Fruit fly (Drosophila melanogaster) whole organism, pupa: Measurements from ENCODE around the gene CG32603.

ENCODE experiments used
- CG10348 ChIP-seq: fragments of 200-800 bp; sonication (Bioruptor generic); IDR thresholded peaks from 2 replicates; pipeline ENCODE4 v1.3.6; 2022; ENCODE audit warnings: missing biosample characterization, missing genetic modification characterization
- CG12605 ChIP-seq: fragments of 200-800 bp; sonication (Bioruptor generic); IDR thresholded peaks from 2 replicates; pipeline ENCODE4 v1.3.6; 2022; ENCODE audit warnings: missing biosample characterization, missing genetic modification characterization
- CG13204 ChIP-seq: fragments of 200-800 bp; sonication (Bioruptor generic); optimal IDR thresholded peaks from 2 replicates; lab custom pipeline; 2018; ENCODE audit warnings: missing biosample characterization, mild to moderate bottlenecking, missing genetic modification characterization, moderate library complexity
- CG14655 ChIP-seq: fragments of 200-800 bp; sonication (Bioruptor generic); optimal IDR thresholded peaks from 3 replicates; lab custom pipeline; 2017; ENCODE audit warnings: mild to moderate bottlenecking, missing biosample characterization, missing genetic modification reagents, missing genetic modification characterization
- CG15710 ChIP-seq: fragments of 200-800 bp; sonication (Bioruptor generic); optimal IDR thresholded peaks from 2 replicates; lab custom pipeline; 2018; ENCODE audit warnings: missing biosample characterization, mild to moderate bottlenecking, missing genetic modification characterization, moderate library complexity
- CG17806 ChIP-seq: fragments of 200-800 bp; sonication (Bioruptor generic); optimal IDR thresholded peaks from 2 replicates; lab custom pipeline; 2018; ENCODE audit warnings: missing biosample characterization, mild to moderate bottlenecking, missing genetic modification characterization, moderate library complexity
- CG32121 ChIP-seq: fragments of 200-800 bp; sonication (Bioruptor generic); IDR thresholded peaks from 2 replicates; pipeline ENCODE4 v1.3.6; 2022; ENCODE audit warnings: missing biosample characterization, missing genetic modification characterization
- CG34367 ChIP-seq: fragments of 200-800 bp; sonication (Bioruptor generic); optimal IDR thresholded peaks from 2 replicates; lab custom pipeline; 2018; ENCODE audit warnings: missing biosample characterization, mild to moderate bottlenecking, missing genetic modification characterization
- CG4496 ChIP-seq: fragments of 200-800 bp; sonication (Bioruptor generic); IDR thresholded peaks from 3 replicates; pipeline ENCODE4 v1.3.6; 2022; ENCODE audit warnings: missing biosample characterization, missing genetic modification characterization
- CG8159 ChIP-seq: fragments of 200-800 bp; sonication (Bioruptor generic); optimal IDR thresholded peaks from 3 replicates; lab custom pipeline; 2018; ENCODE audit warnings: missing biosample characterization, mild to moderate bottlenecking, missing genetic modification characterization, moderate library complexity
- CG8301 ChIP-seq: fragments of 200-800 bp; sonication (Bioruptor generic); optimal IDR thresholded peaks from 2 replicates; lab custom pipeline; 2018; ENCODE audit warnings: missing biosample characterization, mild to moderate bottlenecking, missing genetic modification characterization
- CG9948 ChIP-seq: fragments of 200-800 bp; sonication (Bioruptor generic); optimal IDR thresholded peaks from 2 replicates; lab custom pipeline; 2018; ENCODE audit warnings: missing biosample characterization, mild to moderate bottlenecking, missing genetic modification characterization, moderate library complexity
- D1 ChIP-seq: fragments of 200-800 bp; sonication (Bioruptor generic); optimal IDR thresholded peaks from 2 replicates; lab custom pipeline; 2018; ENCODE audit warnings: missing biosample characterization, mild to moderate bottlenecking, missing genetic modification characterization, moderate library complexity
- EcR ChIP-seq: fragments of 200-800 bp; sonication (Bioruptor generic); optimal IDR thresholded peaks from 3 replicates; lab custom pipeline; 2019; ENCODE audit warnings: missing biosample characterization, missing genetic modification characterization, mild to moderate bottlenecking, moderate library complexity, missing genetic modification reagents
- Ets98B ChIP-seq: fragments of 200-800 bp; sonication (Bioruptor generic); IDR thresholded peaks from 2 replicates; pipeline ENCODE4 v1.3.6; 2022; ENCODE audit warnings: missing biosample characterization, missing genetic modification characterization
- Pif1A ChIP-seq: fragments of 200-800 bp; sonication (Bioruptor generic); optimal IDR thresholded peaks from 3 replicates; lab custom pipeline; 2016; ENCODE audit warnings: missing biosample characterization, missing genetic modification characterization
- Pif1B ChIP-seq: fragments of 200-800 bp; sonication (Bioruptor generic); optimal IDR thresholded peaks from 3 replicates; lab custom pipeline; 2016; ENCODE audit warnings: missing biosample characterization, missing genetic modification characterization
- Snoo ChIP-seq: fragments of 200-800 bp; sonication (Bioruptor generic); optimal IDR thresholded peaks from 3 replicates; lab custom pipeline; 2017; ENCODE audit warnings: missing biosample characterization, mild to moderate bottlenecking, missing genetic modification characterization, inconsistent platforms
- fd96Ca ChIP-seq: fragments of 200-800 bp; sonication (Bioruptor generic); IDR thresholded peaks from 3 replicates; pipeline ENCODE4 v1.3.6; 2022; ENCODE audit warnings: missing biosample characterization, missing genetic modification characterization
- gl ChIP-seq: fragments of 200-800 bp; sonication (Bioruptor generic); optimal IDR thresholded peaks from 2 replicates; lab custom pipeline; 2018; ENCODE audit warnings: missing biosample characterization, mild to moderate bottlenecking, missing genetic modification characterization
- rn ChIP-seq: fragments of 200-800 bp; sonication (Bioruptor generic); IDR thresholded peaks from 2 replicates; pipeline ENCODE4 v1.3.6; 2022; ENCODE audit warnings: missing biosample characterization, missing genetic modification characterization

CG32603 gene

DNA sequence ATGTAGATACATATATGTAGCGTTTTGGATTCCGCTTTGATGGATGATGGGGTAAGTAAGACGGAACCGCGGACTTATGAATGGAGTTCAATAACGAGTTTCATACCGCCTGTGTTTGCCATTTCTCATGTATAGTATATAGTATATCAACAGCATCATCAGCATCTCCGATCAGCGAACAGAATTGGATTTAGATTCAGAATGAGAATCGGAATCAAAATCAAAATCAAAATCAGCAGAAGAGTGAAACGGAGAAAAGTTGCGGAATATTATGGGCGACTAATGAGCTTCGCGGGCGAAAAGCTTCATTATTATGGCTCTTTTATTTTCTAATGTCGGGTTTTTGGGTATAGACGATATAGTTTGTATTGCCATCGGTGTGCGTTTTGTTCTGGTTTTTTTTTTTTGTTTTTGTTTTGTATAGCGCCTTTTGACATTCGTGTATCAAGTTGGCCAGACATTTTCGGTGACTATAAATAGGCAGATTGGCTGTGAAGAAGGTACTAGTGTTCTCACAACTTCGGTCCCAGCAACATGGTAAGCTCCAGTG, at the start of gene CG32603:
Gene CG32603 (plus strand): TSS at position 500 of the 550 bp plus-strand sequence.
- TF ChIP-seq CG8159 (tag; lab: Kevin White, UChicago) (no peak), Snoo (tag; lab: Kevin White, UChicago) (no peak), CG4496 (GFP tag; lab: Robert Waterston, UW) (no peak), Ets98B (GFP tag; lab: Robert Waterston, UW) (no peak), CG13204 (no peak), CG34367 (tag; lab: Kevin White, UChicago) (no peak), EcR (no peak), CG17806 (tag; lab: Kevin White, UChicago) (no peak), CG15710 (tag; lab: Kevin White, UChicago) (no peak), CG10348 (no peak), CG14655 (GFP tag; lab: Kevin White, UChicago) (no peak), CG8301 (tag; lab: Kevin White, UChicago) (no peak), CG32121 (GFP tag; lab: Robert Waterston, UW) (no peak), CG12605 (no peak), fd96Ca (GFP tag; lab: Robert Waterston, UW) (no peak), CG9948 (tag; lab: Kevin White, UChicago) (no peak), Pif1B (GFP tag; lab: Kevin White, UChicago) (no peak)
- TF ChIP-seq, all 21 proteins: peak for 0

dm6 chrX:14148171-14148570, 36.2 kb upstream of the CG32603 start:
- no peak for TF ChIP-seq CG13204
- TF ChIP-seq CG32121 (GFP tag; lab: Robert Waterston, UW), result no peak
- peak; percentile 41 for TF ChIP-seq CG8301 (tag; lab: Kevin White, UChicago)
- TF ChIP-seq CG10348, result no peak
- TF ChIP-seq CG34367 (tag; lab: Kevin White, UChicago), result no peak
- TF ChIP-seq CG4496 (GFP tag; lab: Robert Waterston, UW), result peak; percentile 53; the same call in 1 of the 3 replicates
- TF ChIP-seq EcR, result no peak
- no peak for TF ChIP-seq D1
- peak; percentile 7 for TF ChIP-seq Pif1B (GFP tag; lab: Kevin White, UChicago)
- peak; percentile 22; the same call in 1 of the 3 replicates for TF ChIP-seq fd96Ca (GFP tag; lab: Robert Waterston, UW)
- TF ChIP-seq CG12605, result no peak
- peak; percentile 29 for TF ChIP-seq CG17806 (tag; lab: Kevin White, UChicago)
- TF ChIP-seq Snoo (tag; lab: Kevin White, UChicago), result no peak
- TF ChIP-seq CG9948 (tag; lab: Kevin White, UChicago), result peak; percentile 31
- TF ChIP-seq Ets98B (GFP tag; lab: Robert Waterston, UW), result 0 out of 2 replicates have a peak, but pooled peaks have one; percentile 35
- TF ChIP-seq gl, result no peak
- peak; percentile 18 for TF ChIP-seq CG8159 (tag; lab: Kevin White, UChicago)
- TF ChIP-seq Pif1A (GFP tag; lab: Kevin White, UChicago), result no peak
- TF ChIP-seq CG15710 (tag; lab: Kevin White, UChicago), result no peak
- no peak for TF ChIP-seq rn (GFP tag; lab: Robert Waterston, UW)
- peak; percentile 61 for TF ChIP-seq CG14655 (GFP tag; lab: Kevin White, UChicago)

- TF ChIP-seq Pif1B (GFP tag; lab: Kevin White, UChicago), result no peak
- no peak for TF ChIP-seq Snoo (tag; lab: Kevin White, UChicago)
- TF ChIP-seq CG15710 (tag; lab: Kevin White, UChicago), result peak; percentile 38
- TF ChIP-seq EcR, result no peak
- peak; percentile 85 for TF ChIP-seq fd96Ca (GFP tag; lab: Robert Waterston, UW)
- no peak for TF ChIP-seq CG10348
- TF ChIP-seq D1, result no peak
- TF ChIP-seq Ets98B (GFP tag; lab: Robert Waterston, UW), result peak; percentile 63
- peak; percentile 6 for TF ChIP-seq CG34367 (tag; lab: Kevin White, UChicago)
- peak; percentile 39 for TF ChIP-seq Pif1A (GFP tag; lab: Kevin White, UChicago)
- no peak for TF ChIP-seq gl
- peak; percentile 68 for TF ChIP-seq CG4496 (GFP tag; lab: Robert Waterston, UW)
- TF ChIP-seq CG8159 (tag; lab: Kevin White, UChicago), result peak; percentile 14
- TF ChIP-seq CG32121 (GFP tag; lab: Robert Waterston, UW), result peak; percentile 58; the same call in 1 of the 2 replicates
- TF ChIP-seq rn (GFP tag; lab: Robert Waterston, UW), result no peak
- peak; percentile 20 for TF ChIP-seq CG9948 (tag; lab: Kevin White, UChicago)
- TF ChIP-seq CG17806 (tag; lab: Kevin White, UChicago), result peak; percentile 51
- TF ChIP-seq CG12605, result peak; percentile 52; the same call in 1 of the 2 replicates
- peak; percentile 35 for TF ChIP-seq CG8301 (tag; lab: Kevin White, UChicago)
- TF ChIP-seq CG14655 (GFP tag; lab: Kevin White, UChicago), result peak; percentile 45
- no peak for TF ChIP-seq CG13204
- TF ChIP-seq, all 21 proteins: peak for 13
These were observed 35.0 kb upstream of the CG32603 start for dm6 chrX:14149312-14149711.

DNA sequence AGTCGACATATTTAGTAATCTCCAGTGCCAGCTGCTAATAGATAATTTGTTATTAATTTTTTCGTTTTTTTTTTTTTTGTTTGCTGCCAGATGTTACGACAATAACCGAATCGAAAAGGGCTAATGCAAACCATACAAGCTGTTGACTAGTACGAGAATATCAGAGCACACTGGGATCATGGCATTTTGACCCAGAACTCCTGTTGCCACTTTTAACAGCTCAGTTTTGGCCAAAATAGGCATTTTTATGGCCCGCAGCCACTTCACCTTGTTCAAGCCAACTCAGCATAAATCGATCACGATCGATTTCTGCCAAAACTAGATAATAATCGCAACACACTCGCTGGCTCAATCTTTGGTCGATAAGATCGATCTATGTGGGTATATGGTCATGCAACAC, 32.5 kb upstream of the CG32603 start, which contains the start of gene CG12479:
Gene CG12479 (minus strand): TSS at position 101 of the 400 bp plus-strand sequence.
- TF ChIP-seq Pif1B (GFP tag; lab: Kevin White, UChicago) (no peak), CG9948 (tag; lab: Kevin White, UChicago) (no peak), fd96Ca (GFP tag; lab: Robert Waterston, UW) (no peak), CG13204 (no peak), CG14655 (GFP tag; lab: Kevin White, UChicago) (no peak), CG34367 (tag; lab: Kevin White, UChicago) (no peak), CG15710 (tag; lab: Kevin White, UChicago) (no peak), Snoo (tag; lab: Kevin White, UChicago) (no peak), gl (no peak), Pif1A (GFP tag; lab: Kevin White, UChicago) (no peak), CG8159 (tag; lab: Kevin White, UChicago) (no peak)

DNA sequence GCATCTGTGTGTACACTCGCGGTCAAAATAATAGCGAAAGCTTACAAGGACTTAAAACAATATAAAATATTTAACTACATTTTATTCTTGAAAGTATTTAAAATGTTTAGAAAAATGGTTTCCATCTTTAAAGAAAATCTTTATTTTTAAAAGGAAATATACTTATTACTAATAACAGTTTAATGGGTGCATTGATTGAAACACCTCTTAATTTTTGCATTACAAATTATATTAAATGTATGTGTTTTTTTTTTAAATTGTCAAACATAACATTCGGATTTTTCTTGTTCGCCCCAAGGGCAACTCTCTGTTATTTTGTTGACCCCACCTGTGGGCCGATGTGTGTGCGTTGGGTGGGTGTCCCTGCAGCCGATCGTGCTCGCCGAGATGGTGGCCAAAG, 30.7 kb upstream of the CG32603 start:
- no peak for TF ChIP-seq CG34367 (tag; lab: Kevin White, UChicago)
- peak; percentile 3 for TF ChIP-seq CG17806 (tag; lab: Kevin White, UChicago)
- TF ChIP-seq CG8159 (tag; lab: Kevin White, UChicago), result peak; percentile 51
- TF ChIP-seq CG9948 (tag; lab: Kevin White, UChicago), result peak; percentile 53
- TF ChIP-seq CG15710 (tag; lab: Kevin White, UChicago), result peak; percentile 33
- no peak for TF ChIP-seq Snoo (tag; lab: Kevin White, UChicago)
- TF ChIP-seq CG14655 (GFP tag; lab: Kevin White, UChicago), result peak; percentile 67
- TF ChIP-seq rn (GFP tag; lab: Robert Waterston, UW), result no peak
